Fruit fly (Drosophila melanogaster): Measurements from ENCODE around the gene Cpr35B.

Cpr35B gene

dm6 chr2L:14448784-14449183, 23.8 kb upstream of the Cpr35B start:
- TF ChIP-seq CG14711 (tag; optimal IDR thresholded peaks at IDR 0.05) (no peak), CG7101 (tag; optimal IDR thresholded peaks at IDR 0.05) (no peak), Clk (GFP tag; optimal IDR thresholded peaks at IDR 0.05) (no peak), pad (GFP tag; optimal IDR thresholded peaks at IDR 0.05) (no peak), CG33017 (tag; optimal IDR thresholded peaks at IDR 0.05) (no peak), ovo (GFP tag; optimal IDR thresholded peaks at IDR 0.05) (no peak), Hr96 (GFP tag; optimal IDR thresholded peaks at IDR 0.05) (no peak), CG1620 (GFP tag; optimal IDR thresholded peaks at IDR 0.05) (no peak)

dm6 chr2L:14447558-14447957, 22.6 kb upstream of the Cpr35B start:
- no peak for TF ChIP-seq cnc (optimal IDR thresholded peaks at IDR 0.05)
- no peak for TF ChIP-seq toe (GFP tag; optimal IDR thresholded peaks at IDR 0.05)
- TF ChIP-seq CG7101 (tag; optimal IDR thresholded peaks at IDR 0.05), result no peak
- no peak for TF ChIP-seq CG7045 (GFP tag; optimal IDR thresholded peaks at IDR 0.05)
- TF ChIP-seq cic (GFP tag; optimal IDR thresholded peaks at IDR 0.05), result no peak
- TF ChIP-seq CG14711 (tag; optimal IDR thresholded peaks at IDR 0.05), result no peak
- no peak for TF ChIP-seq ovo (GFP tag; optimal IDR thresholded peaks at IDR 0.05)

DNA sequence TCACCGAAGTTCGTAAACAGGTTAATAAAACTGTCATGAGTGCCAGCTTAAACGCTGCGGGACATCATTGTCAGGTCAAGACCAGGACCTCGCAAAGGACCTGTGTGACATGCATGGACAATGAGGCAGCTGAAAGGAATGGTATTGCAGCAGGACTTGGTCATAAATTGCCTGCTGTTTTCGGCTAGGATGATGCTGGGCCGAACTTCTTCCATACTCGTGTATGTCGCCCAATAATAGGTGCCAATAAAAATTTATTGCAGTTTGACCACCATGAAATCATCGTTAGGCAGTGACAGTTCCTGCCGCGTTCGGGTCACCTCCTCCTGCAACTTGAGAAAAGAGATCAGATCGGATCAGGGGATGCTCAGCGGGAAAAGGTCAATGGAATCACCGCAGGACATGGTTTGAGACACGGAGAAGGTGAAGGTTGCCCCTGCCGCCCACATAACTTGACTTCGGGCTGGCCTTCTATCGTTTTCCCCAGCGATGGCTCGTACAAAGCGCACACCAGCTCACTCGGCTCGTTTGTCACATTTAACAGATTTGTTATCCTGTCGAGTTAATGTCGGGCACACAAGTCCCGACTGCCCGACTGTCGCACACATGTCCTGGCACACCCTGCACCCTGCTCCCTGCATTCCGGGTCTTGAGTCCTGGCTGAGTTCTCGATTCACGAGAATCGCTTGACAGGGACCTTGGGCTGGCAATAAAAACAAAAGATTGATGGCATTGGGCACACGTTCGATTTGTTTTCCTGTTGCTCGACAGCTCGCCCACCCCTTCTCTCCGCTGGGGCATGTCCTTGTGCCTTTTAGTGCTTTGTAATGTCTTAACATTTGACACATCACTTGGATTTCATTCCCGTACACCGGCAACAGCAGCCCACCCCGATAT, 20.8 kb upstream of the Cpr35B start:
- TF ChIP-seq CG33017 (tag; optimal IDR thresholded peaks at IDR 0.05) (no peak), ovo (GFP tag; optimal IDR thresholded peaks at IDR 0.05) (no peak), pad (GFP tag; optimal IDR thresholded peaks at IDR 0.05) (no peak), CG1620 (GFP tag; optimal IDR thresholded peaks at IDR 0.05) (no peak), toe (GFP tag; optimal IDR thresholded peaks at IDR 0.05) (no peak), Mnt (GFP tag; optimal IDR thresholded peaks at IDR 0.05) (no peak), CG12768 (GFP tag; optimal IDR thresholded peaks at IDR 0.05) (no peak), CG7101 (tag; optimal IDR thresholded peaks at IDR 0.05) (no peak), tj (GFP tag; optimal IDR thresholded peaks at IDR 0.05) (no peak), Hr96 (GFP tag; optimal IDR thresholded peaks at IDR 0.05) (no peak), bab1 (GFP tag; optimal IDR thresholded peaks at IDR 0.05) (no peak)

DNA sequence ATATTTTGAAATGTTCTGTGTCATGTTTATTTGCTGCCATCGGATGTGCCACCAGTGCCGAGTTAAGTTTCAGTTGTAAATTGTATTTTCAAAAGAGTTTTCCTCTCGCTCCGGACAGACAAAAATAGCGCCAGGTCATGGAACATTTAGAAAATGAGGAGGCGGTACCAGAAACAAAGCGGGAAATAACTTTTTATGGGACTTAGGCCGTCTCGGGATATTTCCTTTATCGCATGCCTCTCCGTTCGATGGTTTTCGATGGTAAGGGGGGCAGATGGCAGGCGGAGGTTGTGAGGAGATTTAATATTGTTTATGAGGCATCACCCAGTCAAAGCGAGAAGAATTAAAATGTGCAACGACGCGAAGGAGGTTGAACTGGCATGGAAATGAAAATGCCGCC, 19.8 kb upstream of the Cpr35B start:
- TF ChIP-seq toe (GFP tag; optimal IDR thresholded peaks at IDR 0.05), result no peak
- no peak for TF ChIP-seq CG1620 (GFP tag; optimal IDR thresholded peaks at IDR 0.05)
- TF ChIP-seq CG14711 (tag; optimal IDR thresholded peaks at IDR 0.05), result no peak
- TF ChIP-seq bab1 (GFP tag; optimal IDR thresholded peaks at IDR 0.05), result no peak
- no peak for TF ChIP-seq Hr96 (GFP tag; optimal IDR thresholded peaks at IDR 0.05)
- TF ChIP-seq Clk (GFP tag; optimal IDR thresholded peaks at IDR 0.05), result no peak
- TF ChIP-seq CG33017 (tag; optimal IDR thresholded peaks at IDR 0.05), result no peak
- TF ChIP-seq kay (GFP tag; ENCODE audit: borderline replicate concordance), result no peak

DNA sequence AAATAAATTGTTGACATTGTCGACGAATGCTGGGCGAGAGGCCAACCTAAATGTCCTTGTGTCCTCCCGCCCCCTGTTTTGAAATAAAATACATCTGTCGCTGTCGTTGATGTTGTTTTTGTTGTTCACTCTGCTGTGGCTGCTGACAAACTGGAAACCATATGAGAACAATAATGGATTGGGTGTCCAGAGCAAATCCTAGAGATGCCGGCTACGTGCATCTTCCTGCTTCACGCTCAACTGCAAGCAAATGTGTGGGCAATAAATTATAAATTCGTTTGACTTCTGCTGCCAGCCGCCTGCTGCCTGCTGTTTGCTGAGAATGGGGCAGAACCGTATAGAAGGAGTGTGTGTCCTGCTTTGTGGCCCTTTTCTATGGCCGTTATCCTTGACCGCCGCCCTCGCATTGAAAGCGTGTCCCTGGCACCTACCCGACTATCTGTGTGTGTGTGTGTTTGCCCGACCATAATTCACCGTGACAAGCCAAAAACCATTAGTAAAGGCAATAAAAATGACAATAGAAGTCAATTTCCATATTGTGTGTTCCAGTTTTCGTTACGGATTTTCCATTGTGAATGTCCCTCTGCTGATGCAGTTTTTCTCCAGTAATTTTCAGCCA, 18.8 kb upstream of the Cpr35B start:
- TF ChIP-seq CG12768 (GFP tag; optimal IDR thresholded peaks at IDR 0.05) (no peak), toe (GFP tag; optimal IDR thresholded peaks at IDR 0.05) (no peak), cic (GFP tag; optimal IDR thresholded peaks at IDR 0.05) (no peak), CG7045 (GFP tag; optimal IDR thresholded peaks at IDR 0.05) (no peak), CG7101 (tag; optimal IDR thresholded peaks at IDR 0.05) (no peak), tj (GFP tag; optimal IDR thresholded peaks at IDR 0.05) (no peak), Crg-1 (GFP tag; optimal IDR thresholded peaks at IDR 0.05) (no peak), CG5204 (GFP tag; optimal IDR thresholded peaks at IDR 0.05) (no peak), CG14711 (tag; optimal IDR thresholded peaks at IDR 0.05) (no peak), ovo (GFP tag; optimal IDR thresholded peaks at IDR 0.05) (no peak), bab1 (GFP tag; optimal IDR thresholded peaks at IDR 0.05) (no peak), CG1620 (GFP tag; optimal IDR thresholded peaks at IDR 0.05) (no peak)

dm6 chr2L:14442144-14443038, 17.4 kb upstream of the Cpr35B start:
- TF ChIP-seq CG7045 (GFP tag; optimal IDR thresholded peaks at IDR 0.05), result no peak
- no peak for TF ChIP-seq CG33017 (tag; optimal IDR thresholded peaks at IDR 0.05)
- TF ChIP-seq bab1 (GFP tag; optimal IDR thresholded peaks at IDR 0.05), result no peak
- no peak for TF ChIP-seq kay (GFP tag; ENCODE audit: borderline replicate concordance)
- TF ChIP-seq Hr96 (GFP tag; optimal IDR thresholded peaks at IDR 0.05), result no peak
- no peak for TF ChIP-seq ovo (GFP tag; optimal IDR thresholded peaks at IDR 0.05)
- TF ChIP-seq Clk (GFP tag; optimal IDR thresholded peaks at IDR 0.05), result no peak
- no peak for TF ChIP-seq cnc (optimal IDR thresholded peaks at IDR 0.05)
- no peak for TF ChIP-seq CG5204 (GFP tag; optimal IDR thresholded peaks at IDR 0.05)
- no peak for TF ChIP-seq Crg-1 (GFP tag; optimal IDR thresholded peaks at IDR 0.05)
